Fruit fly (Drosophila melanogaster) whole organism, embryonic: ENCODE data around the gene CG33158.

Source experiments
- Abd-B ChIP-seq: fragments of 200-800 bp; sonication (Bioruptor generic); optimal IDR thresholded peaks from 2 replicates; lab custom pipeline; 2018; ENCODE audit warnings: missing biosample characterization, mild to moderate bottlenecking, missing genetic modification characterization, moderate library complexity
- Atf-2 ChIP-seq: fragments of 200-800 bp; sonication (Bioruptor generic); optimal IDR thresholded peaks from 2 replicates; lab custom pipeline; 2016; ENCODE audit warnings: missing biosample characterization, missing genetic modification characterization
- Atf6 ChIP-seq: fragments of 200-800 bp; sonication (Bioruptor generic); IDR thresholded peaks from 2 replicates; pipeline ENCODE4 v1.3.6; 2022; ENCODE audit warnings: missing biosample characterization, missing genetic modification characterization
- B-H1 ChIP-seq: fragments of 200-800 bp; sonication (Bioruptor generic); IDR thresholded peaks from 3 replicates; pipeline ENCODE4 v1.3.6; 2022; ENCODE audit warnings: missing biosample characterization, missing genetic modification characterization
- Bdp1 ChIP-seq: fragments of 200-800 bp; sonication (Bioruptor generic); optimal IDR thresholded peaks from 3 replicates; lab custom pipeline; 2016; ENCODE audit warnings: missing biosample characterization, missing genetic modification characterization
- Blimp-1 ChIP-seq: fragments of 200-800 bp; sonication (Bioruptor generic); optimal IDR thresholded peaks from 3 replicates; lab custom pipeline; 2018; ENCODE audit warnings: missing biosample characterization, missing genetic modification characterization, mild to moderate bottlenecking, moderate library complexity, missing genetic modification reagents
- CG11398 ChIP-seq: fragments of 200-800 bp; sonication (Bioruptor generic); optimal IDR thresholded peaks from 2 replicates; lab custom pipeline; 2016; ENCODE audit warnings: missing biosample characterization, missing genetic modification characterization
- CG11695 ChIP-seq: fragments of 200-800 bp; sonication (Bioruptor generic); IDR thresholded peaks from 3 replicates; pipeline ENCODE4 v1.3.6; 2022; ENCODE audit warnings: missing biosample characterization, missing genetic modification characterization
- CG11696 ChIP-seq: fragments of 200-800 bp; sonication (Bioruptor generic); IDR thresholded peaks from 2 replicates; pipeline ENCODE4 v1.3.6; 2022; ENCODE audit warnings: missing biosample characterization, missing genetic modification characterization
- CG13123 ChIP-seq: fragments of 200-800 bp; sonication (Bioruptor generic); optimal IDR thresholded peaks from 2 replicates; lab custom pipeline; 2016; ENCODE audit warnings: missing biosample characterization, missing genetic modification characterization
- CG14014 ChIP-seq: fragments of 200-800 bp; sonication (Bioruptor generic); IDR thresholded peaks from 2 replicates; pipeline ENCODE4 v1.3.6; 2022; ENCODE audit warnings: missing biosample characterization, missing genetic modification characterization
- CG1602 ChIP-seq: fragments of 200-800 bp; sonication (Bioruptor generic); optimal IDR thresholded peaks from 3 replicates; lab custom pipeline; 2016; ENCODE audit warnings: missing biosample characterization, missing genetic modification characterization
- CG1647 ChIP-seq: fragments of 200-800 bp; sonication (Bioruptor generic); optimal IDR thresholded peaks from 3 replicates; lab custom pipeline; 2016; ENCODE audit warnings: missing biosample characterization, missing genetic modification characterization
- CG16863 ChIP-seq: fragments of 200-800 bp; sonication (Bioruptor generic); optimal IDR thresholded peaks from 3 replicates; lab custom pipeline; 2016; ENCODE audit warnings: missing biosample characterization, missing genetic modification characterization
- CG2712 ChIP-seq: fragments of 200-800 bp; optimal IDR thresholded peaks from 3 replicates; lab custom pipeline; 2019; ENCODE audit warnings: missing biosample characterization, mild to moderate bottlenecking, missing genetic modification characterization, moderate library complexity
- CG32772 ChIP-seq: fragments of 200-800 bp; sonication (Bioruptor generic); IDR thresholded peaks from 2 replicates; pipeline ENCODE4 v1.3.6; 2022; ENCODE audit warnings: missing biosample characterization, missing genetic modification characterization
- CG3407 ChIP-seq: fragments of 200-800 bp; sonication (Bioruptor generic); optimal IDR thresholded peaks from 2 replicates; lab custom pipeline; 2018; ENCODE audit warnings: missing biosample characterization, mild to moderate bottlenecking, missing genetic modification characterization
- CG3726 ChIP-seq: fragments of 200-800 bp; sonication (Bioruptor generic); IDR thresholded peaks from 3 replicates; pipeline ENCODE4, ENCODE4 v1.3.6; 2022; ENCODE audit warnings: missing biosample characterization, missing genetic modification characterization
- CG4404 ChIP-seq: fragments of 200-800 bp; sonication (Bioruptor generic); IDR thresholded peaks from 2 replicates; pipeline ENCODE4 v1.3.6; 2022; ENCODE audit warnings: missing biosample characterization, missing genetic modification characterization
- CG4820 ChIP-seq: fragments of 200-800 bp; sonication (Bioruptor generic); optimal IDR thresholded peaks from 3 replicates; lab custom pipeline; 2016; ENCODE audit warnings: missing biosample characterization, missing genetic modification characterization
- CG7357 ChIP-seq: fragments of 200-800 bp; sonication (Bioruptor generic); IDR thresholded peaks from 3 replicates; pipeline ENCODE4 v1.3.6; 2022; ENCODE audit warnings: missing biosample characterization, missing genetic modification characterization
- CG8089 ChIP-seq: fragments of 200-800 bp; sonication (Bioruptor generic); optimal IDR thresholded peaks from 3 replicates; lab custom pipeline; 2016; ENCODE audit warnings: missing biosample characterization, missing genetic modification characterization
- CG8359 ChIP-seq: fragments of 200-800 bp; sonication (Bioruptor generic); optimal IDR thresholded peaks from 2 replicates; lab custom pipeline; 2017; ENCODE audit warnings: missing biosample characterization, mild to moderate bottlenecking, missing genetic modification characterization, borderline replicate concordance
- CG8765 ChIP-seq: fragments of 200-800 bp; sonication (Bioruptor generic); IDR thresholded peaks from 2 replicates; pipeline ENCODE4 v1.3.6; 2022; ENCODE audit warnings: missing biosample characterization, missing genetic modification characterization
- CG8924 ChIP-seq: fragments of 200-800 bp; optimal IDR thresholded peaks from 3 replicates; lab custom pipeline; 2019; ENCODE audit warnings: missing biosample characterization, mild to moderate bottlenecking, missing genetic modification characterization, moderate library complexity
- CG9609 ChIP-seq: fragments of 200-800 bp; sonication (Bioruptor generic); optimal IDR thresholded peaks from 3 replicates; lab custom pipeline; 2016; ENCODE audit warnings: missing biosample characterization, missing genetic modification characterization
- Camta ChIP-seq: fragments of 200-800 bp; sonication (Bioruptor generic); optimal IDR thresholded peaks from 2 replicates; lab custom pipeline; 2016; ENCODE audit warnings: missing biosample characterization, missing genetic modification characterization
- CoRest ChIP-seq: fragments of 200-800 bp; sonication (Bioruptor generic); optimal IDR thresholded peaks from 3 replicates; lab custom pipeline; 2018; ENCODE audit warnings: missing biosample characterization, mild to moderate bottlenecking, missing genetic modification characterization, moderate library complexity
- Dip3 ChIP-seq: fragments of 200-800 bp; sonication (Bioruptor generic); optimal IDR thresholded peaks from 3 replicates; lab custom pipeline; 2016; ENCODE audit warnings: missing biosample characterization, missing genetic modification characterization
- Dp ChIP-seq: fragments of 200-800 bp; sonication (Bioruptor generic); optimal IDR thresholded peaks from 2 replicates; lab custom pipeline; 2018; ENCODE audit warnings: missing biosample characterization, mild to moderate bottlenecking, missing genetic modification characterization, moderate library complexity
- ERR ChIP-seq: fragments of 200-800 bp; sonication (Bioruptor generic); optimal IDR thresholded peaks from 2 replicates; lab custom pipeline; 2016; ENCODE audit warnings: missing biosample characterization, missing genetic modification characterization
- HLH3B ChIP-seq: fragments of 200-800 bp; sonication (Bioruptor generic); IDR thresholded peaks from 2 replicates; pipeline ENCODE4 v1.3.6; 2022; ENCODE audit warnings: missing biosample characterization, missing genetic modification characterization
- HmgZ ChIP-seq: fragments of 200-800 bp; sonication (Bioruptor generic); optimal IDR thresholded peaks from 2 replicates; lab custom pipeline; 2018; ENCODE audit warnings: missing biosample characterization, mild to moderate bottlenecking, missing genetic modification characterization
- Hr39 ChIP-seq: fragments of >200 bp; optimal IDR thresholded peaks from 2 replicates; lab custom pipeline; 2017
- Med ChIP-seq: fragments of 200-800 bp; sonication (Bioruptor generic); peaks from one replicate; lab custom pipeline; 2016; ENCODE audit warnings: missing biosample characterization, missing genetic modification characterization, mild to moderate bottlenecking, inconsistent platforms, moderate library complexity
- NK7.1 ChIP-seq: fragments of 200-800 bp; sonication (Bioruptor generic); optimal IDR thresholded peaks from 3 replicates; lab custom pipeline; 2016; ENCODE audit warnings: missing biosample characterization, missing genetic modification characterization
- Tbp ChIP-seq: fragments of >200 bp; optimal IDR thresholded peaks from 2 replicates; lab custom pipeline; 2018; ENCODE audit warnings: missing biosample characterization, missing genetic modification characterization
- al ChIP-seq: fragments of 200-800 bp; sonication (Bioruptor generic); IDR thresholded peaks from 2 replicates; pipeline ENCODE4 v1.3.6; 2022; ENCODE audit warnings: missing biosample characterization, missing genetic modification characterization
- cg ChIP-seq: fragments of 200-800 bp; sonication (Bioruptor generic); optimal IDR thresholded peaks from 3 replicates; lab custom pipeline; 2019; ENCODE audit warnings: missing biosample characterization, mild to moderate bottlenecking, missing genetic modification characterization, moderate library complexity
- chinmo ChIP-seq: fragments of 200-800 bp; sonication (Bioruptor generic); IDR thresholded peaks from 4 replicates; pipeline ENCODE4 v1.3.6; 2022; ENCODE audit warnings: missing biosample characterization, missing genetic modification characterization; ENCODE audit not compliant: partially characterized antibody
- ems ChIP-seq: fragments of 200-800 bp; sonication (Bioruptor generic); optimal IDR thresholded peaks from 3 replicates; lab custom pipeline; 2016; ENCODE audit warnings: missing biosample characterization, missing genetic modification characterization
- grn ChIP-seq: fragments of 200-800 bp; sonication (Bioruptor generic); optimal IDR thresholded peaks from 3 replicates; lab custom pipeline; 2017; ENCODE audit warnings: missing biosample characterization, missing genetic modification characterization
- hkb ChIP-seq, 2 experiments: fragments of 200-800 bp in 1 of 2; fragments of >200 bp in 1 of 2; sonication (Bioruptor generic) in 1 of 2; IDR thresholded peaks in 1 of 2; optimal IDR thresholded peaks in 1 of 2; 2 replicates each; pipeline versions ENCODE4 v1.3.6 to Lab custom; 2017 to 2022; ENCODE audit warnings: missing biosample characterization in 1 of 2, missing genetic modification characterization in 1 of 2
- inv ChIP-seq: fragments of 200-800 bp; sonication (Bioruptor generic); IDR thresholded peaks from 2 replicates; pipeline ENCODE4 v1.3.6; 2022; ENCODE audit warnings: missing biosample characterization, missing genetic modification characterization; ENCODE audit not compliant: partially characterized antibody
- knrl ChIP-seq: fragments of 200-800 bp; sonication (Bioruptor generic); IDR thresholded peaks from 3 replicates; pipeline ENCODE4 v1.3.6; 2022; ENCODE audit warnings: missing biosample characterization, missing genetic modification characterization; ENCODE audit not compliant: partially characterized antibody
- nom ChIP-seq: fragments of 200-800 bp; sonication (Bioruptor generic); optimal IDR thresholded peaks from 2 replicates; lab custom pipeline; 2017; ENCODE audit warnings: missing biosample characterization, missing genetic modification characterization, mild to moderate bottlenecking, moderate library complexity, missing genetic modification reagents
- pho ChIP-seq: fragments of 200-800 bp; sonication (Bioruptor generic); optimal IDR thresholded peaks from 2 replicates; lab custom pipeline; 2016; ENCODE audit warnings: missing biosample characterization, missing genetic modification characterization
- phol ChIP-seq: fragments of 200-800 bp; sonication (Bioruptor generic); optimal IDR thresholded peaks from 3 replicates; lab custom pipeline; 2018; ENCODE audit warnings: missing biosample characterization, mild to moderate bottlenecking, missing genetic modification characterization, moderate library complexity
- slp2 ChIP-seq: fragments of 200-800 bp; sonication (Bioruptor generic); optimal IDR thresholded peaks from 2 replicates; lab custom pipeline; 2016; ENCODE audit warnings: missing biosample characterization, missing genetic modification characterization
- so ChIP-seq: fragments of 200-800 bp; sonication (Bioruptor generic); IDR thresholded peaks from 3 replicates; pipeline ENCODE4 v1.3.6; 2022; ENCODE audit warnings: missing biosample characterization, missing genetic modification characterization
- usp ChIP-seq: fragments of >200 bp; optimal IDR thresholded peaks from 2 replicates; lab custom pipeline; 2017; ENCODE audit warnings: missing biosample characterization, missing genetic modification characterization

The CG33158 gene

dm6 chr3L:16533932-16534331 is 114.5 kb downstream of the CG33158 start (continued):
- TF ChIP-seq Bdp1 (no peak), CG1647 (peak; percentile 57), ERR (GFP tag; lab: Kevin White, UChicago) (no peak), CG11398 (GFP tag; lab: Kevin White, UChicago) (no peak), grn (GFP tag; lab: Kevin White, UChicago) (no peak), NK7.1 (peak; percentile 48), CG32772 (GFP tag; lab: Robert Waterston, UW) (peak; percentile 66; the same call in 1 of the 2 replicates), cg (GFP tag; lab: Kevin White, UChicago) (peak; percentile 35), Dp (GFP tag; lab: Kevin White, UChicago) (no peak), hkb (optimal IDR thresholded peaks at IDR 0.05; lab: Kevin White, UChicago) (no peak), hkb (GFP tag; IDR thresholded peaks at IDR 0.05; lab: Robert Waterston, UW) (peak; percentile 78), ems (GFP tag; lab: Kevin White, UChicago) (peak; percentile 49), CG9609 (GFP tag; lab: Kevin White, UChicago) (no peak), CG1602 (GFP tag; lab: Kevin White, UChicago) (peak; percentile 71), Camta (GFP tag; lab: Kevin White, UChicago) (peak; percentile 75), pho (GFP tag; lab: Kevin White, UChicago) (peak; percentile 54), Atf-2 (GFP tag; lab: Kevin White, UChicago) (peak; percentile 64), CG13123 (peak; percentile 37), CG8924 (tag; lab: Kevin White, UChicago) (peak; percentile 87), CG8089 (peak; percentile 63), chinmo (GFP tag; lab: Robert Waterston, UW) (no peak), phol (peak; percentile 92), CG3407 (GFP tag; lab: Kevin White, UChicago) (peak; percentile 73), CG7357 (GFP tag; lab: Robert Waterston, UW) (peak; percentile 64; the same call in 2 of the 3 replicates), CoRest (tag; lab: Kevin White, UChicago) (peak; percentile 92), Abd-B (GFP tag; lab: Kevin White, UChicago) (peak; percentile 79), CG14014 (GFP tag; lab: Robert Waterston, UW) (peak; percentile 65; the same call in 1 of the 2 replicates), nom (GFP tag; lab: Kevin White, UChicago) (no peak), inv (GFP tag; lab: Robert Waterston, UW) (no peak), Blimp-1 (peak; percentile 86), so (GFP tag; lab: Robert Waterston, UW) (peak; percentile 75; the same call in 2 of the 3 replicates), al (peak; percentile 59; the same call in 1 of the 2 replicates), CG11695 (GFP tag; lab: Robert Waterston, UW) (no peak; the same call in 2 of the 3 replicates), slp2 (GFP tag; lab: Kevin White, UChicago) (peak; percentile 60), CG11696 (GFP tag; lab: Robert Waterston, UW) (no peak), Med (peak; percentile 89), CG3726 (GFP tag; lab: Robert Waterston, UW) (no peak), Hr39 (lab: Kevin White, UChicago) (no peak), usp (no peak), HmgZ (tag; lab: Kevin White, UChicago) (peak; percentile 57), knrl (no peak), CG4404 (GFP tag; lab: Robert Waterston, UW) (peak; percentile 41; the same call in 1 of the 2 replicates), CG4820 (GFP tag; lab: Kevin White, UChicago) (peak; percentile 83), CG2712 (tag; lab: Kevin White, UChicago) (peak; percentile 86), CG16863 (peak; percentile 51), Tbp (GFP tag; lab: Kevin White, UChicago) (no peak), B-H1 (GFP tag; lab: Robert Waterston, UW) (peak; percentile 51; the same call in 2 of the 3 replicates), CG8359 (GFP tag; lab: Kevin White, UChicago) (peak; percentile 58), CG8765 (GFP tag; lab: Robert Waterston, UW) (no peak), HLH3B (GFP tag; lab: Robert Waterston, UW) (peak; percentile 69; the same call in 1 of the 2 replicates), Atf6 (peak; percentile 83), Dip3 (GFP tag; lab: Kevin White, UChicago) (peak; percentile 57)
